Fruit fly (Drosophila melanogaster): ENCODE data around the gene CG32708.
"Not testable (repeated sequence)": the region's sequence is repeated elsewhere in the genome, so short reads cannot be mapped to it uniquely, and the experiment has no call there.

The CG32708 gene

dm6 chrX:9082600-9082999, 3.1 kb upstream of the CG32708 start, which contains the start of gene APC4 (continued):
- peak; percentile 55 for TF ChIP-seq esn (GFP tag; optimal IDR thresholded peaks at IDR 0.05)
- TF ChIP-seq Ets96B (tag; optimal IDR thresholded peaks at IDR 0.05), result no peak
- peak; percentile 24 for TF ChIP-seq cyc (GFP tag; optimal IDR thresholded peaks at IDR 0.05)
- peak; percentile 48 for TF ChIP-seq CG10631 (GFP tag; optimal IDR thresholded peaks at IDR 0.05)
- TF ChIP-seq CG6792 (GFP tag; optimal IDR thresholded peaks at IDR 0.05), result peak; percentile 8
- TF ChIP-seq Eip78C (GFP tag), result peak; percentile 80
- no peak for TF ChIP-seq fd85E (GFP tag; optimal IDR thresholded peaks at IDR 0.05)
- TF ChIP-seq salr (GFP tag; optimal IDR thresholded peaks at IDR 0.05), result peak in 1 of 2 experiments; percentile 12
- no peak for TF ChIP-seq Hr4 (GFP tag; optimal IDR thresholded peaks at IDR 0.05)
- no peak for TF ChIP-seq CG6163 (GFP tag; IDR thresholded peaks at IDR 0.05)
- TF ChIP-seq CG11294 (GFP tag; IDR thresholded peaks at IDR 0.05), result no peak
- peak; percentile 34 for TF ChIP-seq OdsH (GFP tag; optimal IDR thresholded peaks at IDR 0.05)
- peak; percentile 24 for TF ChIP-seq acj6 (GFP tag; optimal IDR thresholded peaks at IDR 0.05)
- no peak for TF ChIP-seq Smox (GFP tag; optimal IDR thresholded peaks at IDR 0.05)

dm6 chrX:9086702-9087179, 1.0 kb downstream of the CG32708 start, which contains the start of gene CG32706:
Gene CG32706 (plus strand): TSS chrX:9087129.
- not testable (repeated sequence) for TF ChIP-seq fkh, CG34406, cyc (GFP tag; optimal IDR thresholded peaks at IDR 0.05)

- TF ChIP-seq Eip78C (GFP tag); CG10669 (GFP tag; optimal IDR thresholded peaks at IDR 0.05); Eip93F (GFP tag; optimal IDR thresholded peaks at IDR 0.05): not testable (repeated sequence)
These were observed 2.2 kb downstream of the CG32708 start, which contains the start of gene CG6999 for dm6 chrX:9087920-9088417. Gene CG6999 (plus strand): TSS chrX:9088367.

dm6 chrX:9089254-9090056, 3.7 kb downstream of the CG32708 start, which contains the start of gene CCT2:
Gene CCT2 (plus strand): TSS chrX:9089513.
- no peak for TF ChIP-seq Hr4 (GFP tag; optimal IDR thresholded peaks at IDR 0.05)
- no peak for TF ChIP-seq CG34406 (GFP tag; optimal IDR thresholded peaks at IDR 0.05)
- TF ChIP-seq CG6163 (GFP tag; IDR thresholded peaks at IDR 0.05), result no peak
- no peak for TF ChIP-seq Sox15 (GFP tag; optimal IDR thresholded peaks at IDR 0.05)
- TF ChIP-seq CG6276 (GFP tag; optimal IDR thresholded peaks at IDR 0.05), result no peak
- no peak for TF ChIP-seq salr (GFP tag; optimal IDR thresholded peaks at IDR 0.05)
- no peak for TF ChIP-seq cyc (GFP tag; optimal IDR thresholded peaks at IDR 0.05)
- TF ChIP-seq CG1621 (tag; optimal IDR thresholded peaks at IDR 0.05), result no peak
- no peak for TF ChIP-seq CG4318 (GFP tag; optimal IDR thresholded peaks at IDR 0.05)
- TF ChIP-seq CG8119 (GFP tag; IDR thresholded peaks at IDR 0.05), result no peak
- TF ChIP-seq Sox102F (GFP tag; optimal IDR thresholded peaks at IDR 0.05), result no peak
- TF ChIP-seq Eip78C (GFP tag), result peak; percentile 51
- no peak for TF ChIP-seq lz (GFP tag; optimal IDR thresholded peaks at IDR 0.05)
- no peak for TF ChIP-seq CG3919 (GFP tag; optimal IDR thresholded peaks at IDR 0.05)
- no peak for TF ChIP-seq ss (GFP tag; optimal IDR thresholded peaks at IDR 0.05)
- TF ChIP-seq net (GFP tag; optimal IDR thresholded peaks at IDR 0.05), result no peak
- no peak for TF ChIP-seq Eip75B (GFP tag; optimal IDR thresholded peaks at IDR 0.05)
- no peak for TF ChIP-seq CG31627 (GFP tag; optimal IDR thresholded peaks at IDR 0.05)
- no peak for TF ChIP-seq pdm3 (GFP tag; optimal IDR thresholded peaks at IDR 0.05)
- TF ChIP-seq CG6808 (GFP tag; optimal IDR thresholded peaks at IDR 0.05), result no peak
- TF ChIP-seq svp (GFP tag), result peak; percentile 88
- peak; percentile 23 for TF ChIP-seq CG6854 (GFP tag; optimal IDR thresholded peaks at IDR 0.05)
- TF ChIP-seq Sox14 (GFP tag; optimal IDR thresholded peaks at IDR 0.05), result peak; percentile 71
- TF ChIP-seq esn (GFP tag; optimal IDR thresholded peaks at IDR 0.05), result peak; percentile 3
- TF ChIP-seq CG10631 (GFP tag; optimal IDR thresholded peaks at IDR 0.05), result no peak
- TF ChIP-seq Lpt (GFP tag; optimal IDR thresholded peaks at IDR 0.05), result no peak
- no peak for TF ChIP-seq vri (GFP tag; optimal IDR thresholded peaks at IDR 0.05)
- no peak for TF ChIP-seq Hr38 (GFP tag; optimal IDR thresholded peaks at IDR 0.05)
- TF ChIP-seq dac (GFP tag; optimal IDR thresholded peaks at IDR 0.05), result no peak
- no peak for TF ChIP-seq CG32006 (GFP tag; optimal IDR thresholded peaks at IDR 0.05)
- no peak for TF ChIP-seq Eip93F (GFP tag; optimal IDR thresholded peaks at IDR 0.05)
- TF ChIP-seq CG6792 (GFP tag; optimal IDR thresholded peaks at IDR 0.05), result no peak
- no peak for TF ChIP-seq Ets21C (GFP tag; optimal IDR thresholded peaks at IDR 0.05)
- TF ChIP-seq Smox (GFP tag; optimal IDR thresholded peaks at IDR 0.05), result no peak
- no peak for TF ChIP-seq fd85E (GFP tag; optimal IDR thresholded peaks at IDR 0.05)
- no peak for TF ChIP-seq CG8319 (GFP tag; optimal IDR thresholded peaks at IDR 0.05)

Measured in whole organism, prepupa.